Fruit fly (Drosophila melanogaster) whole organism, wandering third instar larva: Measurements from ENCODE around the gene CG5274.

ENCODE experiments used
- Abd-B ChIP-seq: fragments of >200 bp; optimal IDR thresholded peaks from 2 replicates; lab custom pipeline; 2017; ENCODE audit warnings: missing biosample characterization, missing genetic modification characterization
- CG32264 ChIP-seq: fragments of 200-800 bp; sonication (Bioruptor generic); optimal IDR thresholded peaks from 2 replicates; lab custom pipeline; 2016; ENCODE audit warnings: missing biosample characterization, missing genetic modification characterization
- CG9705 ChIP-seq: fragments of 200-800 bp; sonication (Bioruptor generic); optimal IDR thresholded peaks from 2 replicates; lab custom pipeline; 2018; ENCODE audit warnings: missing biosample characterization, mild to moderate bottlenecking, missing genetic modification characterization
- CrebA ChIP-seq: fragments of 200-800 bp; sonication (Bioruptor generic); optimal IDR thresholded peaks from 2 replicates; lab custom pipeline; 2016; ENCODE audit warnings: missing biosample characterization, mild to moderate bottlenecking, missing genetic modification characterization, borderline replicate concordance
- Dfd ChIP-seq: fragments of >200 bp; optimal IDR thresholded peaks from 2 replicates; lab custom pipeline; 2017; ENCODE audit warnings: missing biosample characterization, missing genetic modification characterization
- Dif ChIP-seq: fragments of 200-275, 200-300 bp; sonication (Bioruptor generic); optimal IDR thresholded peaks from 2 replicates; lab custom pipeline; 2018; ENCODE audit warnings: missing biosample characterization, missing genetic modification characterization; ENCODE audit not compliant: partially characterized antibody
- GATAd ChIP-seq: sonication (Bioruptor generic); optimal IDR thresholded peaks from 2 replicates; lab custom pipeline; 2016; ENCODE audit warnings: missing biosample characterization, missing genetic modification characterization
- HLH106 ChIP-seq: fragments of 200-800 bp; optimal IDR thresholded peaks from 3 replicates; lab custom pipeline; 2019; ENCODE audit warnings: missing biosample characterization, mild to moderate bottlenecking, missing genetic modification characterization, moderate library complexity
- Hnf4 ChIP-seq: fragments of 200-800 bp; sonication (Bioruptor generic); optimal IDR thresholded peaks from 2 replicates; lab custom pipeline; 2016; ENCODE audit warnings: missing biosample characterization, mild to moderate bottlenecking, missing genetic modification characterization
- Hr78 ChIP-seq: fragments of >200 bp; optimal IDR thresholded peaks from 2 replicates; lab custom pipeline; 2017; ENCODE audit warnings: missing biosample characterization, missing genetic modification characterization
- Hr83 ChIP-seq: fragments of 200-300 bp; sonication (Bioruptor generic); optimal IDR thresholded peaks from 2 replicates; lab custom pipeline; 2016; ENCODE audit warnings: missing biosample characterization, mild to moderate bottlenecking, missing genetic modification characterization, moderate library complexity; ENCODE audit not compliant: poor library complexity, severe bottlenecking
- Jra ChIP-seq: sonication (Bioruptor generic); optimal IDR thresholded peaks from 2 replicates; lab custom pipeline; 2016; ENCODE audit warnings: missing biosample characterization, missing genetic modification characterization
- Mio ChIP-seq: sonication (Bioruptor generic); optimal IDR thresholded peaks from 2 replicates; lab custom pipeline; 2016; ENCODE audit warnings: missing biosample characterization, missing genetic modification characterization
- Myc ChIP-seq: fragments of >200 bp; optimal IDR thresholded peaks from 2 replicates; lab custom pipeline; 2017
- N ChIP-seq: fragments of >200 bp; optimal IDR thresholded peaks from 2 replicates; lab custom pipeline; 2018; ENCODE audit warnings: missing biosample characterization, missing external identifiers, missing genetic modification characterization
- OdsH ChIP-seq: fragments of 200-800 bp; sonication (Bioruptor generic); optimal IDR thresholded peaks from 2 replicates; lab custom pipeline; 2016; ENCODE audit warnings: missing biosample characterization, mild to moderate bottlenecking, missing genetic modification characterization
- Rel ChIP-seq, 2 experiments: fragments of 200-800 bp; sonication (Bioruptor generic) in 1 of 2; optimal IDR thresholded peaks; 2 replicates in 1 of 2; 3 replicates in 1 of 2; lab custom pipeline; 2016 to 2019; ENCODE audit warnings: mild to moderate bottlenecking in 2 of 2, missing biosample characterization in 2 of 2, missing genetic modification characterization in 2 of 2, moderate library complexity in 1 of 2
- Sp1 ChIP-seq: fragments of 200-800 bp; sonication (Bioruptor generic); optimal IDR thresholded peaks from 3 replicates; lab custom pipeline; 2019; ENCODE audit warnings: missing biosample characterization, mild to moderate bottlenecking, missing genetic modification characterization, moderate library complexity
- Vsx2 ChIP-seq: fragments of 200-300, 225-300 bp; sonication (Bioruptor generic); optimal IDR thresholded peaks from 2 replicates; lab custom pipeline; 2018; ENCODE audit warnings: missing biosample characterization, missing genetic modification characterization; ENCODE audit not compliant: partially characterized antibody
- br ChIP-seq: fragments of 200-800 bp; sonication (Bioruptor generic); optimal IDR thresholded peaks from 2 replicates; lab custom pipeline; 2016; ENCODE audit warnings: missing biosample characterization, missing genetic modification characterization
- brk ChIP-seq: fragments of 200-800 bp; sonication (Bioruptor generic); optimal IDR thresholded peaks from 2 replicates; lab custom pipeline; 2016; ENCODE audit warnings: missing biosample characterization, mild to moderate bottlenecking, missing genetic modification characterization
- dl ChIP-seq, 2 experiments: fragments of 175-275, 200-275 bp in 1 of 2; fragments of 200-275 bp in 1 of 2; sonication (Bioruptor generic); optimal IDR thresholded peaks; lab custom pipeline; 2018; ENCODE audit warnings: mild to moderate bottlenecking in 2 of 2, missing biosample characterization in 2 of 2, missing genetic modification characterization in 2 of 2, moderate library complexity in 2 of 2; ENCODE audit not compliant: partially characterized antibody in 2 of 2, insufficient read depth in 1 of 2
- dmrt93B ChIP-seq: fragments of 200-800 bp; sonication (Bioruptor generic); optimal IDR thresholded peaks from 2 replicates; lab custom pipeline; 2018; ENCODE audit warnings: missing biosample characterization, mild to moderate bottlenecking, missing genetic modification characterization
- dsf ChIP-seq: sonication (Bioruptor generic); optimal IDR thresholded peaks from 2 replicates; lab custom pipeline; 2016; ENCODE audit warnings: missing biosample characterization, missing genetic modification characterization, borderline replicate concordance
- ey ChIP-seq: fragments of 200-800 bp; sonication (Bioruptor generic); optimal IDR thresholded peaks from 2 replicates; lab custom pipeline; 2016; ENCODE audit warnings: missing biosample characterization, missing genetic modification characterization
- foxo ChIP-seq, 2 experiments: fragments of 200-800 bp; sonication (Bioruptor generic); optimal IDR thresholded peaks; 2 replicates in 1 of 2; 3 replicates in 1 of 2; lab custom pipeline; 2016 to 2017; ENCODE audit warnings: missing biosample characterization in 2 of 2, missing genetic modification characterization in 2 of 2
- fru ChIP-seq: fragments of 200-800 bp; sonication (Bioruptor generic); optimal IDR thresholded peaks from 3 replicates; lab custom pipeline; 2016; ENCODE audit warnings: missing biosample characterization, mild to moderate bottlenecking, missing genetic modification characterization
- h ChIP-seq: fragments of 200-800 bp; sonication (Bioruptor generic); optimal IDR thresholded peaks from 3 replicates; lab custom pipeline; 2016; ENCODE audit warnings: missing biosample characterization, mild to moderate bottlenecking, missing genetic modification characterization
- jim ChIP-seq: fragments of 175-275, 200-325 bp; sonication (Bioruptor generic); optimal IDR thresholded peaks from 2 replicates; lab custom pipeline; 2016; ENCODE audit warnings: missing biosample characterization, mild to moderate bottlenecking, missing genetic modification characterization
- lola ChIP-seq: fragments of >200 bp; optimal IDR thresholded peaks from 2 replicates; lab custom pipeline; 2017; ENCODE audit warnings: missing biosample characterization, missing genetic modification characterization
- psq ChIP-seq: fragments of 200-800 bp; sonication (Bioruptor generic); optimal IDR thresholded peaks from 3 replicates; lab custom pipeline; 2017; ENCODE audit warnings: missing biosample characterization, mild to moderate bottlenecking, missing genetic modification characterization, moderate library complexity
- rgr ChIP-seq: fragments of 200-800 bp; sonication (Bioruptor generic); optimal IDR thresholded peaks from 3 replicates; lab custom pipeline; 2016; ENCODE audit warnings: missing biosample characterization, mild to moderate bottlenecking, missing genetic modification characterization
- sv ChIP-seq: fragments of 200-800 bp; sonication (Bioruptor generic); optimal IDR thresholded peaks from 3 replicates; lab custom pipeline; 2016; ENCODE audit warnings: missing biosample characterization, missing genetic modification characterization
- tai ChIP-seq: sonication (Bioruptor generic); optimal IDR thresholded peaks from 2 replicates; lab custom pipeline; 2016; ENCODE audit warnings: missing biosample characterization, missing genetic modification characterization
- usp ChIP-seq: fragments of >200 bp; optimal IDR thresholded peaks from 2 replicates; lab custom pipeline; 2017; ENCODE audit warnings: missing biosample characterization, missing genetic modification characterization
- woc ChIP-seq: sonication (Bioruptor generic); optimal IDR thresholded peaks from 2 replicates; lab custom pipeline; 2016; ENCODE audit warnings: missing biosample characterization, mild to moderate bottlenecking, missing genetic modification characterization

The CG5274 gene

dm6 chr3L:20401026-20401912 is 26.2 kb downstream of the CG5274 start, which contains the start of gene trbl:
TSS of gene trbl (minus strand) at chr3L:20401609.
- no peak for TF ChIP-seq h (GFP tag; lab: Kevin White, UChicago)
- no peak for TF ChIP-seq Myc
- TF ChIP-seq CG32264 (GFP tag; lab: Kevin White, UChicago): no peak
- TF ChIP-seq dl (GFP tag; optimal IDR thresholded peaks at IDR 0.05; lab: Kevin White, UChicago; ENCODE audit: insufficient read depth in 1 of 2, partially characterized antibody in 2 of 2): peak; percentile 88 to 95
- TF ChIP-seq ey (GFP tag; lab: Kevin White, UChicago): no peak
- peak; percentile 97 for TF ChIP-seq Dif (GFP tag; lab: Kevin White, UChicago)
- TF ChIP-seq brk (GFP tag; lab: Kevin White, UChicago): no peak
- no peak for TF ChIP-seq GATAd (GFP tag; lab: Kevin White, UChicago)
- TF ChIP-seq woc (GFP tag; lab: Kevin White, UChicago): no peak
- no peak for TF ChIP-seq Rel (GFP tag; optimal IDR thresholded peaks at IDR 0.05; lab: Kevin White, UChicago)
- peak; percentile 16 for TF ChIP-seq Rel (tag; optimal IDR thresholded peaks at IDR 0.05; lab: Kevin White, UChicago)
- no peak for TF ChIP-seq br
- no peak for TF ChIP-seq Hr78 (GFP tag; lab: Kevin White, UChicago)
- no peak for TF ChIP-seq Jra (GFP tag; lab: Kevin White, UChicago)
- TF ChIP-seq Hr83 (GFP tag; lab: Kevin White, UChicago): peak; percentile 54
- no peak for TF ChIP-seq N (GFP tag; lab: Kevin White, UChicago)
- no peak for TF ChIP-seq OdsH (GFP tag; lab: Kevin White, UChicago)
- no peak for TF ChIP-seq HLH106 (tag; lab: Kevin White, UChicago)
- TF ChIP-seq Dfd (GFP tag; lab: Kevin White, UChicago): no peak
- peak; percentile 42 for TF ChIP-seq fru (GFP tag; lab: Kevin White, UChicago)
- TF ChIP-seq rgr: peak; percentile 33
- TF ChIP-seq tai (GFP tag; lab: Kevin White, UChicago): no peak
- TF ChIP-seq Hnf4 (GFP tag; lab: Kevin White, UChicago): no peak
- no peak for TF ChIP-seq sv (GFP tag; lab: Kevin White, UChicago)
- TF ChIP-seq foxo (GFP tag; optimal IDR thresholded peaks at IDR 0.05; lab: Kevin White, UChicago): no peak
- no peak for TF ChIP-seq CrebA (GFP tag; lab: Kevin White, UChicago)
- TF ChIP-seq psq (GFP tag; lab: Kevin White, UChicago): peak; percentile 99
- TF ChIP-seq usp (GFP tag; lab: Kevin White, UChicago): no peak
- peak; percentile 44 for TF ChIP-seq Sp1
- TF ChIP-seq CG9705 (GFP tag; lab: Kevin White, UChicago): no peak
- no peak for TF ChIP-seq jim (GFP tag; lab: Kevin White, UChicago)
- peak; percentile 87 for TF ChIP-seq Vsx2 (GFP tag; lab: Kevin White, UChicago)
- TF ChIP-seq dmrt93B (GFP tag; lab: Kevin White, UChicago): no peak
- TF ChIP-seq Abd-B (GFP tag; lab: Kevin White, UChicago): no peak

- no peak for TF ChIP-seq brk (GFP tag; lab: Kevin White, UChicago)
- no peak for TF ChIP-seq lola (GFP tag; lab: Kevin White, UChicago)
- TF ChIP-seq br: no peak
- no peak for TF ChIP-seq dsf (GFP tag; lab: Kevin White, UChicago)
- no peak for TF ChIP-seq Dif (GFP tag; lab: Kevin White, UChicago)
- no peak for TF ChIP-seq GATAd (GFP tag; lab: Kevin White, UChicago)
- TF ChIP-seq psq (GFP tag; lab: Kevin White, UChicago): no peak
- TF ChIP-seq sv (GFP tag; lab: Kevin White, UChicago): no peak
- no peak for TF ChIP-seq Abd-B (GFP tag; lab: Kevin White, UChicago)
- no peak for TF ChIP-seq ey (GFP tag; lab: Kevin White, UChicago)
- TF ChIP-seq Mio (GFP tag; lab: Kevin White, UChicago): no peak
- TF ChIP-seq Hnf4 (GFP tag; lab: Kevin White, UChicago): no peak
- no peak for TF ChIP-seq fru (GFP tag; lab: Kevin White, UChicago)
- no peak for TF ChIP-seq dmrt93B (GFP tag; lab: Kevin White, UChicago)
- no peak for TF ChIP-seq HLH106 (tag; lab: Kevin White, UChicago)
- no peak for TF ChIP-seq Rel (GFP tag; optimal IDR thresholded peaks at IDR 0.05; lab: Kevin White, UChicago)
- no peak for TF ChIP-seq Rel (tag; optimal IDR thresholded peaks at IDR 0.05; lab: Kevin White, UChicago)
Measured at dm6 chr3L:20400515-20400914, 27.0 kb downstream of the CG5274 start.
